Worm (Caenorhabditis elegans): Measurements from ENCODE around the gene C50E3.12.

DNA sequence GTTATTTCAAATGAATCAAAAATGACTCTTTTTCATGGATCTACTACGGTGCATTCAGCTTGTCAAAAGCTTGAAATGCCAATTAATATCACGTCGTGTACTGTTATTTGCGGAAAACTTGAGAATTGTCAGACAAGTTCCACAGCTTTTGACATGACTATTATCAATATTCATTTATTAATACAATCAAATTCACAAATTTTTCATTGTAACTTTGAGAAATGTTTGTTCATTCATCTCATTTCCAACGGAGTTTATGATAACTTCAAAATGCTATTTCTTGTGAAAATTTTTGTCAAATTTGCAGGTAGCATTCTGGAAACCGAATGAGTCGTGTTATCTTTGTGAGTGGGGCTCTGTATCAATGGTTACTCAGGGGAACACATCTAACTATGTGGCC lies 3.7 kb downstream of the C50E3.12 start, which contains the start of gene C50E3.15:
- TF ChIP-seq Y53F4B.3 (GFP tag; IDR thresholded peaks at IDR 0.05) (no peak), nfyb-1 (GFP tag; IDR thresholded peaks at IDR 0.05) (no peak), him-1 (tag; optimal IDR thresholded peaks at IDR 0.05) (no peak), ztf-25 (GFP tag; IDR thresholded peaks at IDR 0.05) (no peak), zfh-2 (GFP tag; conservative IDR thresholded peaks at IDR 0.05) (no peak), attf-6 (GFP tag; IDR thresholded peaks at IDR 0.05) (no peak), nhr-179 (tag; optimal IDR thresholded peaks at IDR 0.05) (no peak), pha-4 (tag; optimal IDR thresholded peaks at IDR 0.05) (no peak), dpl-1 (GFP tag; optimal IDR thresholded peaks at IDR 0.05) (no peak), zim-3 (tag; optimal IDR thresholded peaks at IDR 0.05) (no peak)
